Fruit fly (Drosophila melanogaster) whole organism, embryonic: ENCODE results near the gene TwdlW.
A peak's percentile ranks its signal among the peaks of the same experiment; 100 is the strongest.

ENCODE experiments used
- B-H2 ChIP-seq: fragments of 200-800 bp; sonication (Bioruptor generic); optimal IDR thresholded peaks from 2 replicates; lab custom pipeline; 2018; ENCODE audit warnings: missing biosample characterization, mild to moderate bottlenecking, missing genetic modification characterization
- CG10321 ChIP-seq: fragments of 200-800 bp; sonication (Bioruptor generic); IDR thresholded peaks from 2 replicates; pipeline ENCODE4 v1.3.6; 2022; ENCODE audit warnings: missing biosample characterization, missing genetic modification characterization
- CG11085 ChIP-seq: fragments of 200-800 bp; sonication (Bioruptor generic); IDR thresholded peaks from 2 replicates; pipeline ENCODE4 v1.3.6; 2022; ENCODE audit warnings: missing biosample characterization, missing genetic modification characterization
- CG11695 ChIP-seq: fragments of 200-800 bp; sonication (Bioruptor generic); IDR thresholded peaks from 3 replicates; pipeline ENCODE4 v1.3.6; 2022; ENCODE audit warnings: missing biosample characterization, missing genetic modification characterization
- CG11696 ChIP-seq: fragments of 200-800 bp; sonication (Bioruptor generic); IDR thresholded peaks from 2 replicates; pipeline ENCODE4 v1.3.6; 2022; ENCODE audit warnings: missing biosample characterization, missing genetic modification characterization
- CG11723 ChIP-seq: fragments of 200-800 bp; sonication (Bioruptor generic); optimal IDR thresholded peaks from 2 replicates; lab custom pipeline; 2017; ENCODE audit warnings: missing biosample characterization, mild to moderate bottlenecking, missing genetic modification characterization
- CG17612 ChIP-seq: fragments of 200-800 bp; sonication (Bioruptor generic); IDR thresholded peaks from 2 replicates; pipeline ENCODE4 v1.3.6; 2022; ENCODE audit warnings: missing biosample characterization, missing genetic modification characterization
- CG17912 ChIP-seq: fragments of 200-800 bp; sonication (Bioruptor generic); optimal IDR thresholded peaks from 2 replicates; lab custom pipeline; 2018; ENCODE audit warnings: missing biosample characterization, mild to moderate bottlenecking, missing genetic modification characterization
- CG18011 ChIP-seq: fragments of 200-800 bp; sonication (Bioruptor generic); optimal IDR thresholded peaks from 2 replicates; lab custom pipeline; 2017; ENCODE audit warnings: missing biosample characterization, missing genetic modification characterization, mild to moderate bottlenecking, moderate library complexity, missing genotype
- CG2116 ChIP-seq: fragments of 200-800 bp; sonication (Bioruptor generic); optimal IDR thresholded peaks from 3 replicates; lab custom pipeline; 2018; ENCODE audit warnings: missing biosample characterization, mild to moderate bottlenecking, missing genetic modification characterization
- CG33213 ChIP-seq: fragments of 200-800 bp; sonication (Bioruptor generic); optimal IDR thresholded peaks from 3 replicates; lab custom pipeline; 2016; ENCODE audit warnings: missing biosample characterization, missing genetic modification characterization
- CG3726 ChIP-seq: fragments of 200-800 bp; sonication (Bioruptor generic); IDR thresholded peaks from 3 replicates; pipeline ENCODE4, ENCODE4 v1.3.6; 2022; ENCODE audit warnings: missing biosample characterization, missing genetic modification characterization
- CG42726 ChIP-seq: fragments of 200-800 bp; sonication (Bioruptor generic); IDR thresholded peaks from 2 replicates; pipeline ENCODE4 v1.3.6; 2022; ENCODE audit warnings: missing biosample characterization, missing genetic modification characterization; ENCODE audit not compliant: partially characterized antibody
- CG4328 ChIP-seq: fragments of 200-800 bp; sonication (Bioruptor generic); optimal IDR thresholded peaks from 3 replicates; lab custom pipeline; 2017; ENCODE audit warnings: missing biosample characterization, missing genetic modification reagents, missing genetic modification characterization
- CG4360 ChIP-seq: fragments of 200-800 bp; sonication (Bioruptor generic); IDR thresholded peaks from 2 replicates; pipeline ENCODE4 v1.3.6; 2022; ENCODE audit warnings: missing biosample characterization, missing genetic modification characterization
- CG43689 ChIP-seq: fragments of 200-800 bp; sonication (Bioruptor generic); IDR thresholded peaks from 2 replicates; pipeline ENCODE4 v1.3.6; 2022; ENCODE audit warnings: missing biosample characterization, missing genetic modification characterization
- CG4707 ChIP-seq: fragments of 200-800 bp; sonication (Bioruptor generic); optimal IDR thresholded peaks from 2 replicates; lab custom pipeline; 2018; ENCODE audit warnings: missing biosample characterization, mild to moderate bottlenecking, missing genetic modification characterization, moderate library complexity
- CG5180 ChIP-seq: fragments of 200-800 bp; sonication (Bioruptor generic); optimal IDR thresholded peaks from 3 replicates; lab custom pipeline; 2017; ENCODE audit warnings: missing biosample characterization, missing genetic modification characterization, mild to moderate bottlenecking, moderate library complexity, missing genetic modification reagents
- CG5245 ChIP-seq: fragments of 200-800 bp; sonication (Bioruptor generic); optimal IDR thresholded peaks from 3 replicates; lab custom pipeline; 2016; ENCODE audit warnings: missing biosample characterization, missing genetic modification characterization
- CG6683 ChIP-seq: fragments of 200-800 bp; sonication (Bioruptor generic); optimal IDR thresholded peaks from 2 replicates; lab custom pipeline; 2017; ENCODE audit warnings: missing biosample characterization, mild to moderate bottlenecking, missing genetic modification characterization, missing genetic modification reagents
- CG7372 ChIP-seq: fragments of 200-800 bp; sonication (Bioruptor generic); IDR thresholded peaks from 2 replicates; pipeline ENCODE4 v1.3.6; 2022; ENCODE audit warnings: missing biosample characterization, missing genetic modification characterization
- CG7556 ChIP-seq: fragments of 200-800 bp; sonication (Bioruptor generic); optimal IDR thresholded peaks from 2 replicates; lab custom pipeline; 2017; ENCODE audit warnings: missing biosample characterization, mild to moderate bottlenecking, missing genetic modification characterization
- CG7745 ChIP-seq: fragments of 200-800 bp; sonication (Bioruptor generic); optimal IDR thresholded peaks from 2 replicates; lab custom pipeline; 2018; ENCODE audit warnings: missing biosample characterization, mild to moderate bottlenecking, missing genetic modification characterization, moderate library complexity
- CTCF ChIP-seq: fragments of 200-800 bp; sonication (Bioruptor generic); optimal IDR thresholded peaks from 2 replicates; lab custom pipeline; 2017; ENCODE audit warnings: missing biosample characterization, mild to moderate bottlenecking, missing genetic modification characterization, moderate library complexity
- Dad ChIP-seq: fragments of 200-800 bp; sonication (Bioruptor generic); optimal IDR thresholded peaks from 3 replicates; lab custom pipeline; 2016; ENCODE audit warnings: missing biosample characterization, missing genetic modification characterization
- Fer3 ChIP-seq: fragments of 200-800 bp; sonication (Bioruptor generic); optimal IDR thresholded peaks from 2 replicates; lab custom pipeline; 2018; ENCODE audit warnings: missing biosample characterization, mild to moderate bottlenecking, missing genetic modification characterization, moderate library complexity
- HLH4C ChIP-seq: fragments of 200-800 bp; sonication (Bioruptor generic); IDR thresholded peaks from 3 replicates; pipeline ENCODE4 v1.3.6; 2022; ENCODE audit warnings: missing biosample characterization, missing genetic modification characterization; ENCODE audit not compliant: partially characterized antibody
- Hr39 ChIP-seq: fragments of >200 bp; optimal IDR thresholded peaks from 2 replicates; lab custom pipeline; 2017
- Hsf ChIP-seq: fragments of 200-800 bp; sonication (Bioruptor generic); optimal IDR thresholded peaks from 3 replicates; lab custom pipeline; 2016; ENCODE audit warnings: missing biosample characterization, missing genetic modification characterization
- Mad ChIP-seq: fragments of 200-800 bp; sonication (Bioruptor generic); optimal IDR thresholded peaks from 2 replicates; lab custom pipeline; 2016; ENCODE audit warnings: missing biosample characterization, missing genetic modification characterization
- Pdp1 ChIP-seq, 2 experiments: fragments of 200-800 bp; sonication (Bioruptor generic); optimal IDR thresholded peaks; 3 replicates each; lab custom pipeline; 2016; ENCODE audit warnings: missing biosample characterization in 2 of 2, missing genetic modification characterization in 2 of 2, mild to moderate bottlenecking in 1 of 2, moderate library complexity in 1 of 2
- Spps ChIP-seq: fragments of 200-800 bp; sonication (Bioruptor generic); optimal IDR thresholded peaks from 2 replicates; lab custom pipeline; 2018; ENCODE audit warnings: missing biosample characterization, mild to moderate bottlenecking, missing genetic modification characterization
- TFAM ChIP-seq: fragments of 200-800 bp; sonication (Bioruptor generic); optimal IDR thresholded peaks from 2 replicates; lab custom pipeline; 2017; ENCODE audit warnings: missing biosample characterization, missing genetic modification characterization, inconsistent platforms
- danr ChIP-seq: fragments of 200-800 bp; sonication (Bioruptor generic); IDR thresholded peaks from 2 replicates; pipeline ENCODE4 v1.3.6; 2022; ENCODE audit warnings: missing biosample characterization, missing genetic modification characterization
- fu2 ChIP-seq: fragments of 200-800 bp; sonication (Bioruptor generic); optimal IDR thresholded peaks from 2 replicates; lab custom pipeline; 2016; ENCODE audit warnings: missing biosample characterization, missing genetic modification characterization
- grn ChIP-seq: fragments of 200-800 bp; sonication (Bioruptor generic); optimal IDR thresholded peaks from 3 replicates; lab custom pipeline; 2017; ENCODE audit warnings: missing biosample characterization, missing genetic modification characterization
- jigr1 ChIP-seq: fragments of 200-800 bp; sonication (Bioruptor generic); IDR thresholded peaks from 3 replicates; pipeline ENCODE4 v1.3.6; 2022; ENCODE audit warnings: missing biosample characterization, missing genetic modification characterization
- kah ChIP-seq: fragments of 200-800 bp; sonication (Bioruptor generic); optimal IDR thresholded peaks from 2 replicates; lab custom pipeline; 2018; ENCODE audit warnings: missing biosample characterization, mild to moderate bottlenecking, missing genetic modification characterization
- luna ChIP-seq: fragments of 200-800 bp; sonication (Bioruptor generic); optimal IDR thresholded peaks from 2 replicates; lab custom pipeline; 2016; ENCODE audit warnings: missing biosample characterization, missing genetic modification characterization
- mld ChIP-seq: fragments of 200-800 bp; sonication (Bioruptor generic); IDR thresholded peaks from 3 replicates; pipeline ENCODE4 v1.3.6; 2022; ENCODE audit warnings: missing biosample characterization, missing genetic modification characterization; ENCODE audit not compliant: partially characterized antibody
- nom ChIP-seq: fragments of 200-800 bp; sonication (Bioruptor generic); optimal IDR thresholded peaks from 2 replicates; lab custom pipeline; 2017; ENCODE audit warnings: missing biosample characterization, missing genetic modification characterization, mild to moderate bottlenecking, moderate library complexity, missing genetic modification reagents
- pum ChIP-seq: fragments of 200-800 bp; sonication (Bioruptor generic); optimal IDR thresholded peaks from 2 replicates; lab custom pipeline; 2016; ENCODE audit warnings: missing biosample characterization, missing genetic modification characterization
- ro ChIP-seq: fragments of 200-800 bp; sonication (Bioruptor generic); IDR thresholded peaks from 2 replicates; pipeline ENCODE4 v1.3.6; 2022; ENCODE audit warnings: missing biosample characterization, missing genetic modification characterization
- sima ChIP-seq: fragments of 200-800 bp; sonication (Bioruptor generic); optimal IDR thresholded peaks from 2 replicates; lab custom pipeline; 2016; ENCODE audit warnings: missing biosample characterization, missing genetic modification characterization
- sisA ChIP-seq: fragments of 200-800 bp; sonication (Bioruptor generic); IDR thresholded peaks from 2 replicates; pipeline ENCODE4 v1.3.6; 2022; ENCODE audit warnings: missing biosample characterization, missing genetic modification characterization
- sna ChIP-seq: fragments of 200-800 bp; sonication (Bioruptor generic); IDR thresholded peaks from 2 replicates; pipeline ENCODE4 v1.3.6; 2022; ENCODE audit warnings: missing biosample characterization, missing genetic modification characterization; ENCODE audit not compliant: partially characterized antibody
- so ChIP-seq: fragments of 200-800 bp; sonication (Bioruptor generic); IDR thresholded peaks from 3 replicates; pipeline ENCODE4 v1.3.6; 2022; ENCODE audit warnings: missing biosample characterization, missing genetic modification characterization
- trem ChIP-seq: fragments of 200-800 bp; optimal IDR thresholded peaks from 3 replicates; lab custom pipeline; 2019; ENCODE audit warnings: missing biosample characterization, mild to moderate bottlenecking, missing genetic modification characterization, moderate library complexity
- usp ChIP-seq: fragments of >200 bp; optimal IDR thresholded peaks from 2 replicates; lab custom pipeline; 2017; ENCODE audit warnings: missing biosample characterization, missing genetic modification characterization
- vfl ChIP-seq: fragments of 200-800 bp; sonication (Bioruptor generic); optimal IDR thresholded peaks from 2 replicates; lab custom pipeline; 2016; ENCODE audit warnings: missing biosample characterization, missing genetic modification characterization

TwdlW gene

dm6 chr3R:17151376-17152026 lies 9.3 kb upstream of the TwdlW start, which contains the start of gene CG5292 (continued):
- no peak for TF ChIP-seq CG6683
- no peak for TF ChIP-seq usp (GFP tag; lab: Kevin White, UChicago)
- peak; percentile 19 for TF ChIP-seq Dad (GFP tag; lab: Kevin White, UChicago)
- TF ChIP-seq CTCF (GFP tag; lab: Kevin White, UChicago) = no peak
- no peak for TF ChIP-seq sna
- peak; percentile 60 for TF ChIP-seq Hsf (GFP tag; lab: Kevin White, UChicago)
- peak; percentile 49; the same call in 1 of the 3 replicates for TF ChIP-seq so
- TF ChIP-seq CG4360 (GFP tag; lab: Robert Waterston, UW) = no peak; the same call in 1 of the 2 replicates
- no peak for TF ChIP-seq luna (GFP tag; lab: Kevin White, UChicago)
- peak; percentile 23; the same call in 1 of the 3 replicates for TF ChIP-seq HLH4C (GFP tag; lab: Robert Waterston, UW)
- TF ChIP-seq CG10321 (GFP tag; lab: Robert Waterston, UW) = no peak
- peak; percentile 36 for TF ChIP-seq CG7556 (GFP tag; lab: Kevin White, UChicago)
- TF ChIP-seq danr (GFP tag; lab: Robert Waterston, UW) = no peak
- TF ChIP-seq CG4707 (GFP tag; lab: Kevin White, UChicago) = no peak
- peak; percentile 39 for TF ChIP-seq trem (tag; lab: Kevin White, UChicago)
- TF ChIP-seq nom (GFP tag; lab: Kevin White, UChicago) = no peak
- TF ChIP-seq CG7372 = 0 out of 2 replicates have a peak, but pooled peaks have one; percentile 37
- no peak for TF ChIP-seq sima (GFP tag; lab: Kevin White, UChicago)
- TF ChIP-seq pum (GFP tag; lab: Kevin White, UChicago) = no peak
- TF ChIP-seq CG33213 = no peak
- TF ChIP-seq sisA = peak; percentile 23; the same call in 1 of the 2 replicates
- no peak for TF ChIP-seq TFAM (GFP tag; lab: Kevin White, UChicago)
- TF ChIP-seq CG3726 (GFP tag; lab: Robert Waterston, UW) = 0 out of 3 replicates have a peak, but pooled peaks have one; percentile 28
- no peak for TF ChIP-seq CG43689 (GFP tag; lab: Robert Waterston, UW)
- peak; percentile 44 for TF ChIP-seq CG42726 (GFP tag; lab: Robert Waterston, UW)
- peak in 1 of 2 experiments; percentile 28 for TF ChIP-seq Pdp1 (GFP tag; optimal IDR thresholded peaks at IDR 0.05; lab: Kevin White, UChicago)
- TF ChIP-seq kah (GFP tag; lab: Kevin White, UChicago) = peak; percentile 58
- TF ChIP-seq grn (GFP tag; lab: Kevin White, UChicago) = no peak
- TF ChIP-seq CG2116 (GFP tag; lab: Kevin White, UChicago) = peak; percentile 49
- TF ChIP-seq Spps (tag; lab: Kevin White, UChicago) = no peak
- no peak for TF ChIP-seq CG17612 (GFP tag; lab: Robert Waterston, UW)
- no peak for TF ChIP-seq Hr39 (lab: Kevin White, UChicago)
- no peak for TF ChIP-seq CG18011 (GFP tag; lab: Kevin White, UChicago)
- peak; percentile 45; the same call in 1 of the 2 replicates for TF ChIP-seq CG11696
- TF ChIP-seq CG5180 (GFP tag; lab: Kevin White, UChicago) = no peak
- no peak for TF ChIP-seq jigr1
- TF ChIP-seq CG11085 (GFP tag; lab: Robert Waterston, UW) = peak; percentile 43; the same call in 1 of the 2 replicates
- peak; percentile 56; the same call in 1 of the 3 replicates for TF ChIP-seq mld (GFP tag; lab: Robert Waterston, UW)
- TF ChIP-seq CG17912 (GFP tag; lab: Kevin White, UChicago) = peak; percentile 3
- peak; percentile 51 for TF ChIP-seq CG4328
- TF ChIP-seq fu2 (GFP tag; lab: Kevin White, UChicago) = no peak
- TF ChIP-seq ro (GFP tag; lab: Robert Waterston, UW) = no peak
- TF ChIP-seq vfl = peak; percentile 16
- TF ChIP-seq CG5245 (GFP tag; lab: Kevin White, UChicago) = no peak
- TF ChIP-seq CG11723 (GFP tag; lab: Kevin White, UChicago) = no peak
- TF ChIP-seq Fer3 (tag; lab: Kevin White, UChicago) = peak; percentile 34
- peak; percentile 57 for TF ChIP-seq B-H2 (GFP tag; lab: Kevin White, UChicago)
- 0 out of 3 replicates have a peak, but pooled peaks have one; percentile 33 for TF ChIP-seq CG11695 (GFP tag; lab: Robert Waterston, UW)
- TF ChIP-seq CG7745 (tag; lab: Kevin White, UChicago) = no peak
- TF ChIP-seq Mad = peak; percentile 31
